Fruit fly (Drosophila melanogaster) whole organism, adult: Measurements from ENCODE around the gene CG1791.

ENCODE experiments used
- CG1620 ChIP-seq: fragments of 200-800 bp; sonication (Bioruptor generic); optimal IDR thresholded peaks from 2 replicates; lab custom pipeline; 2016; ENCODE audit warnings: missing biosample characterization, missing genetic modification characterization
- CG33017 ChIP-seq: fragments of 200-800 bp; sonication (Bioruptor generic); optimal IDR thresholded peaks from 2 replicates; lab custom pipeline; 2018; ENCODE audit warnings: missing biosample characterization, mild to moderate bottlenecking, missing genetic modification characterization, moderate library complexity
- CG7101 ChIP-seq: fragments of 200-800 bp; sonication (Bioruptor generic); optimal IDR thresholded peaks from 2 replicates; lab custom pipeline; 2018; ENCODE audit warnings: missing biosample characterization, mild to moderate bottlenecking, missing genetic modification characterization, moderate library complexity
- Clk ChIP-seq: fragments of 200-800 bp; sonication (Bioruptor generic); optimal IDR thresholded peaks from 2 replicates; lab custom pipeline; 2017; ENCODE audit warnings: missing biosample characterization, missing genetic modification characterization
- bab1 ChIP-seq: fragments of 200-800 bp; sonication (Bioruptor generic); optimal IDR thresholded peaks from 3 replicates; lab custom pipeline; 2019; ENCODE audit warnings: missing biosample characterization, mild to moderate bottlenecking, missing genetic modification characterization, moderate library complexity
- cic ChIP-seq: fragments of 200-800 bp; sonication (Bioruptor generic); optimal IDR thresholded peaks from 2 replicates; lab custom pipeline; 2017; ENCODE audit warnings: missing biosample characterization, mild to moderate bottlenecking, missing genetic modification characterization, moderate library complexity
- cnc ChIP-seq, 2 experiments: fragments of >200 bp; optimal IDR thresholded peaks; 2 replicates each; lab custom pipeline; 2017
- kay ChIP-seq: fragments of 200-800 bp; sonication (Bioruptor generic); peaks from one replicate; lab custom pipeline; 2016; ENCODE audit warnings: missing biosample characterization, missing genetic modification characterization, borderline replicate concordance
- ovo ChIP-seq: fragments of 200-800 bp; sonication (Bioruptor generic); optimal IDR thresholded peaks from 2 replicates; lab custom pipeline; 2016; ENCODE audit warnings: missing biosample characterization, missing genetic modification characterization

dm6 chrX:9991013-9991412, 26.3 kb upstream of the CG1791 start:
- TF ChIP-seq bab1 = no peak
- no peak for TF ChIP-seq cnc (optimal IDR thresholded peaks at IDR 0.05; lab: Kevin White, UChicago)
- TF ChIP-seq CG7101 (tag; lab: Kevin White, UChicago) = no peak
- no peak for TF ChIP-seq kay (GFP tag; lab: Kevin White, UChicago)
- no peak for TF ChIP-seq CG1620
- TF ChIP-seq cic (GFP tag; lab: Kevin White, UChicago) = no peak
- TF ChIP-seq Clk (GFP tag; lab: Kevin White, UChicago) = no peak
- TF ChIP-seq CG33017 (tag; lab: Kevin White, UChicago) = no peak
- no peak for TF ChIP-seq ovo (GFP tag; lab: Kevin White, UChicago)
